Fruit fly (Drosophila melanogaster) whole organism, embryonic: Measurements from ENCODE around the gene zf30C.

Source experiments
- Aef1 ChIP-seq: fragments of 200-800 bp; sonication (Bioruptor generic); IDR thresholded peaks from 3 replicates; pipeline ENCODE4 v1.3.6; 2022; ENCODE audit warnings: missing biosample characterization, missing genetic modification characterization
- B-H1 ChIP-seq: fragments of 200-800 bp; sonication (Bioruptor generic); IDR thresholded peaks from 3 replicates; pipeline ENCODE4 v1.3.6; 2022; ENCODE audit warnings: missing biosample characterization, missing genetic modification characterization
- B-H2 ChIP-seq: fragments of 200-800 bp; sonication (Bioruptor generic); optimal IDR thresholded peaks from 2 replicates; lab custom pipeline; 2018; ENCODE audit warnings: missing biosample characterization, mild to moderate bottlenecking, missing genetic modification characterization
- CG10209 ChIP-seq: fragments of 200-800 bp; sonication (Bioruptor generic); optimal IDR thresholded peaks from 3 replicates; lab custom pipeline; 2017; ENCODE audit warnings: missing biosample characterization, mild to moderate bottlenecking, missing genetic modification characterization, missing genetic modification reagents
- CG10321 ChIP-seq: fragments of 200-800 bp; sonication (Bioruptor generic); IDR thresholded peaks from 2 replicates; pipeline ENCODE4 v1.3.6; 2022; ENCODE audit warnings: missing biosample characterization, missing genetic modification characterization
- CG10431 ChIP-seq: fragments of 200-800 bp; sonication (Bioruptor generic); optimal IDR thresholded peaks from 3 replicates; lab custom pipeline; 2018; ENCODE audit warnings: missing biosample characterization, mild to moderate bottlenecking, missing genetic modification characterization
- CG11247 ChIP-seq: fragments of 200-800 bp; sonication (Bioruptor generic); IDR thresholded peaks from 2 replicates; pipeline ENCODE4 v1.3.6; 2022; ENCODE audit warnings: missing biosample characterization, missing genetic modification characterization
- CG12104 ChIP-seq: fragments of 200-800 bp; sonication (Bioruptor generic); optimal IDR thresholded peaks from 3 replicates; lab custom pipeline; 2016; ENCODE audit warnings: missing biosample characterization, missing genetic modification characterization
- CG12942 ChIP-seq: fragments of 200-800 bp; sonication (Bioruptor generic); optimal IDR thresholded peaks from 3 replicates; lab custom pipeline; 2016; ENCODE audit warnings: missing biosample characterization, missing genetic modification characterization
- CG13287 ChIP-seq: fragments of 200-800 bp; sonication (Bioruptor generic); IDR thresholded peaks from 2 replicates; pipeline ENCODE4 v1.3.6; 2022; ENCODE audit warnings: missing biosample characterization, missing genetic modification characterization; ENCODE audit not compliant: partially characterized antibody
- CG13424 ChIP-seq: fragments of 200-800 bp; sonication (Bioruptor generic); optimal IDR thresholded peaks from 2 replicates; lab custom pipeline; 2019; ENCODE audit warnings: missing biosample characterization, mild to moderate bottlenecking, missing genetic modification characterization, moderate library complexity
- CG14441 ChIP-seq: fragments of 200-800 bp; sonication (Bioruptor generic); IDR thresholded peaks from 2 replicates; pipeline ENCODE4 v1.3.6; 2022; ENCODE audit warnings: missing biosample characterization, missing genetic modification characterization
- CG14667 ChIP-seq: fragments of 200-800 bp; sonication (Bioruptor generic); IDR thresholded peaks from 2 replicates; pipeline ENCODE4 v1.3.6; 2022; ENCODE audit warnings: missing biosample characterization, missing genetic modification characterization
- CG16815 ChIP-seq: fragments of 200-800 bp; sonication (Bioruptor generic); optimal IDR thresholded peaks from 3 replicates; lab custom pipeline; 2017; ENCODE audit warnings: missing biosample characterization, mild to moderate bottlenecking, missing genetic modification characterization
- CG1792 ChIP-seq: fragments of 200-800 bp; sonication (Bioruptor generic); optimal IDR thresholded peaks from 2 replicates; lab custom pipeline; 2016; ENCODE audit warnings: missing biosample characterization, missing genetic modification characterization
- CG2199 ChIP-seq: fragments of 200-800 bp; sonication (Bioruptor generic); IDR thresholded peaks from 3 replicates; pipeline ENCODE4 v1.3.6; 2022; ENCODE audit warnings: missing biosample characterization, missing genetic modification characterization
- CG30431 ChIP-seq: fragments of 200-800 bp; sonication (Bioruptor generic); optimal IDR thresholded peaks from 2 replicates; lab custom pipeline; 2017; ENCODE audit warnings: missing biosample characterization, missing genetic modification characterization
- CG3163 ChIP-seq: fragments of 200-800 bp; sonication (Bioruptor generic); optimal IDR thresholded peaks from 3 replicates; lab custom pipeline; 2016; ENCODE audit warnings: missing biosample characterization, missing genetic modification characterization
- CG3995 ChIP-seq: fragments of 200-800 bp; sonication (Bioruptor generic); optimal IDR thresholded peaks from 3 replicates; lab custom pipeline; 2016; ENCODE audit warnings: missing biosample characterization, missing genetic modification characterization
- CG43689 ChIP-seq: fragments of 200-800 bp; sonication (Bioruptor generic); IDR thresholded peaks from 2 replicates; pipeline ENCODE4 v1.3.6; 2022; ENCODE audit warnings: missing biosample characterization, missing genetic modification characterization
- CG7963 ChIP-seq: fragments of 200-800 bp; sonication (Bioruptor generic); IDR thresholded peaks from 3 replicates; pipeline ENCODE4 v1.3.6; 2022; ENCODE audit warnings: missing biosample characterization, missing genetic modification characterization; ENCODE audit not compliant: partially characterized antibody
- CG8478 ChIP-seq: fragments of >200 bp; optimal IDR thresholded peaks from 2 replicates; lab custom pipeline; 2018
- CG8765 ChIP-seq: fragments of 200-800 bp; sonication (Bioruptor generic); IDR thresholded peaks from 2 replicates; pipeline ENCODE4 v1.3.6; 2022; ENCODE audit warnings: missing biosample characterization, missing genetic modification characterization
- CG9932 ChIP-seq: fragments of 200-800 bp; sonication (Bioruptor generic); IDR thresholded peaks from 2 replicates; pipeline ENCODE4 v1.3.6; 2022; ENCODE audit warnings: missing biosample characterization, missing genetic modification characterization
- Deaf1 ChIP-seq: fragments of 200-800 bp; optimal IDR thresholded peaks from 3 replicates; lab custom pipeline; 2019; ENCODE audit warnings: missing biosample characterization, mild to moderate bottlenecking, missing genetic modification characterization, moderate library complexity
- Dip3 ChIP-seq: fragments of 200-800 bp; sonication (Bioruptor generic); optimal IDR thresholded peaks from 3 replicates; lab custom pipeline; 2016; ENCODE audit warnings: missing biosample characterization, missing genetic modification characterization
- Dll ChIP-seq: fragments of 200-800 bp; sonication (Bioruptor generic); IDR thresholded peaks from 4 replicates; pipeline ENCODE4 v1.3.6; 2022; ENCODE audit warnings: missing biosample characterization, missing genetic modification characterization; ENCODE audit not compliant: partially characterized antibody
- Doc2 ChIP-seq: fragments of 200-800 bp; sonication (Bioruptor generic); IDR thresholded peaks from 2 replicates; pipeline ENCODE4 v1.3.6; 2022; ENCODE audit warnings: missing biosample characterization, missing genetic modification characterization
- E2f2 ChIP-seq: fragments of 200-800 bp; sonication (Bioruptor generic); IDR thresholded peaks from 2 replicates; pipeline ENCODE4 v1.3.6; 2022; ENCODE audit warnings: missing biosample characterization, missing genetic modification characterization
- Gug ChIP-seq: fragments of 200-800 bp; sonication (Bioruptor generic); IDR thresholded peaks from 4 replicates; pipeline ENCODE4 v1.3.6; 2022; ENCODE audit warnings: missing biosample characterization, missing genetic modification characterization
- Hmx ChIP-seq: fragments of 200-800 bp; sonication (Bioruptor generic); optimal IDR thresholded peaks from 2 replicates; lab custom pipeline; 2016; ENCODE audit warnings: missing biosample characterization, missing genetic modification characterization
- Jarid2 ChIP-seq: fragments of 200-800 bp; sonication (Bioruptor generic); optimal IDR thresholded peaks from 3 replicates; lab custom pipeline; 2017; ENCODE audit warnings: mild to moderate bottlenecking, missing biosample characterization, missing genetic modification reagents, missing genetic modification characterization
- Lpt ChIP-seq: fragments of >200 bp; optimal IDR thresholded peaks from 2 replicates; lab custom pipeline; 2018; ENCODE audit warnings: missing biosample characterization, missing genetic modification characterization
- NC2β ChIP-seq: fragments of 200-800 bp; sonication (Bioruptor generic); optimal IDR thresholded peaks from 2 replicates; lab custom pipeline; 2016; ENCODE audit warnings: missing biosample characterization, missing genetic modification characterization
- NK7.1 ChIP-seq: fragments of 200-800 bp; sonication (Bioruptor generic); optimal IDR thresholded peaks from 3 replicates; lab custom pipeline; 2016; ENCODE audit warnings: missing biosample characterization, missing genetic modification characterization
- Oli ChIP-seq: fragments of 200-800 bp; sonication (Bioruptor generic); optimal IDR thresholded peaks from 2 replicates; lab custom pipeline; 2018; ENCODE audit warnings: missing biosample characterization, mild to moderate bottlenecking, missing genetic modification characterization, moderate library complexity
- ac ChIP-seq: fragments of 200-800 bp; sonication (Bioruptor generic); optimal IDR thresholded peaks from 3 replicates; lab custom pipeline; 2017; ENCODE audit warnings: missing biosample characterization, mild to moderate bottlenecking, missing genetic modification characterization
- amos ChIP-seq: fragments of 200-800 bp; sonication (Bioruptor generic); IDR thresholded peaks from 2 replicates; pipeline ENCODE4 v1.3.6; 2022; ENCODE audit warnings: missing biosample characterization, missing genetic modification characterization; ENCODE audit not compliant: partially characterized antibody
- btn ChIP-seq: fragments of 200-800 bp; sonication (Bioruptor generic); optimal IDR thresholded peaks from 2 replicates; lab custom pipeline; 2016; ENCODE audit warnings: missing biosample characterization, missing genetic modification characterization
- dysf ChIP-seq: fragments of 200-800 bp; sonication (Bioruptor generic); IDR thresholded peaks from 3 replicates; pipeline ENCODE4 v1.3.6; 2022; ENCODE audit warnings: missing biosample characterization, missing genetic modification characterization
- grau ChIP-seq: fragments of 200-800 bp; optimal IDR thresholded peaks from 3 replicates; lab custom pipeline; 2019; ENCODE audit warnings: missing biosample characterization, mild to moderate bottlenecking, missing genetic modification characterization, moderate library complexity
- grn ChIP-seq: fragments of 200-800 bp; sonication (Bioruptor generic); optimal IDR thresholded peaks from 3 replicates; lab custom pipeline; 2017; ENCODE audit warnings: missing biosample characterization, missing genetic modification characterization
- gt ChIP-seq: fragments of 200-800 bp; sonication (Bioruptor generic); IDR thresholded peaks from 2 replicates; pipeline ENCODE4 v1.3.6; 2022; ENCODE audit warnings: missing biosample characterization, missing genetic modification characterization
- h ChIP-seq: fragments of >200 bp; optimal IDR thresholded peaks from 2 replicates; lab custom pipeline; 2017
- hb ChIP-seq: fragments of 200-800 bp; sonication (Bioruptor generic); IDR thresholded peaks from 3 replicates; pipeline ENCODE4 v1.3.6; 2022; ENCODE audit warnings: missing biosample characterization, missing genetic modification characterization; ENCODE audit not compliant: partially characterized antibody
- pzg ChIP-seq: fragments of 200-800 bp; sonication (Bioruptor generic); optimal IDR thresholded peaks from 3 replicates; lab custom pipeline; 2018; ENCODE audit warnings: missing biosample characterization, mild to moderate bottlenecking, missing genetic modification characterization, moderate library complexity
- sens-2 ChIP-seq: fragments of 200-800 bp; sonication (Bioruptor generic); IDR thresholded peaks from 2 replicates; pipeline ENCODE4 v1.3.6; 2022; ENCODE audit warnings: missing biosample characterization, missing genetic modification characterization
- shn ChIP-seq: fragments of 200-800 bp; sonication (Bioruptor generic); optimal IDR thresholded peaks from 3 replicates; lab custom pipeline; 2016; ENCODE audit warnings: missing biosample characterization, missing genetic modification characterization
- so ChIP-seq: fragments of 200-800 bp; sonication (Bioruptor generic); IDR thresholded peaks from 3 replicates; pipeline ENCODE4 v1.3.6; 2022; ENCODE audit warnings: missing biosample characterization, missing genetic modification characterization
- sqz ChIP-seq: fragments of 200-800 bp; sonication (Bioruptor generic); optimal IDR thresholded peaks from 3 replicates; lab custom pipeline; 2018; ENCODE audit warnings: missing biosample characterization, mild to moderate bottlenecking, missing genetic modification characterization
- tx ChIP-seq: fragments of 200-800 bp; sonication (Bioruptor generic); optimal IDR thresholded peaks from 2 replicates; lab custom pipeline; 2016; ENCODE audit warnings: missing biosample characterization, missing genetic modification characterization

The zf30C gene

dm6 chr2L:9754817-9755216 lies 3.3 kb upstream of the zf30C start (continued):
- TF ChIP-seq grau (tag; lab: Kevin White, UChicago) = peak; percentile 2

dm6 chr2L:9758856-9759255 lies 714 bp downstream of the zf30C start:
- TF ChIP-seq amos (peak; percentile 94), grn (GFP tag; lab: Kevin White, UChicago) (no peak), pzg (GFP tag; lab: Kevin White, UChicago) (peak; percentile 79), hb (GFP tag; lab: Robert Waterston, UW) (peak; percentile 78), gt (GFP tag; lab: Robert Waterston, UW) (no peak), so (GFP tag; lab: Robert Waterston, UW) (0 out of 3 replicates have a peak, but pooled peaks have one; percentile 24), CG10209 (GFP tag; lab: Kevin White, UChicago) (peak; percentile 35), Gug (peak; percentile 88; the same call in 3 of the 4 replicates), CG43689 (GFP tag; lab: Robert Waterston, UW) (no peak), h (lab: Kevin White, UChicago) (no peak), sens-2 (GFP tag; lab: Robert Waterston, UW) (0 out of 2 replicates have a peak, but pooled peaks have one; percentile 6), CG8765 (GFP tag; lab: Robert Waterston, UW) (peak; percentile 81), E2f2 (no peak; the same call in none of the 2 replicates), CG10431 (GFP tag; lab: Kevin White, UChicago) (peak; percentile 94), shn (peak; percentile 50), Aef1 (GFP tag; lab: Robert Waterston, UW) (peak; percentile 93), Hmx (no peak), CG11247 (peak; percentile 59; the same call in 1 of the 2 replicates), CG1792 (GFP tag; lab: Kevin White, UChicago) (no peak), Oli (tag; lab: Kevin White, UChicago) (peak; percentile 16), CG16815 (GFP tag; lab: Kevin White, UChicago) (peak; percentile 4), CG2199 (GFP tag; lab: Robert Waterston, UW) (peak; percentile 82; the same call in 1 of the 3 replicates), B-H2 (GFP tag; lab: Kevin White, UChicago) (peak; percentile 78), sqz (no peak), CG30431 (GFP tag; lab: Kevin White, UChicago) (no peak), CG13424 (tag; lab: Kevin White, UChicago) (peak; percentile 50), dysf (peak; percentile 42), Dll (GFP tag; lab: Robert Waterston, UW) (peak; percentile 95), CG12104 (GFP tag; lab: Kevin White, UChicago) (no peak), CG12942 (peak; percentile 18), CG10321 (GFP tag; lab: Robert Waterston, UW) (0 out of 2 replicates have a peak, but pooled peaks have one; percentile 18), CG3163 (GFP tag; lab: Kevin White, UChicago) (peak; percentile 27), NC2β (GFP tag; lab: Kevin White, UChicago) (no peak), CG14667 (GFP tag; lab: Robert Waterston, UW) (peak; percentile 43), NK7.1 (GFP tag; lab: Kevin White, UChicago) (no peak), btn (GFP tag; lab: Kevin White, UChicago) (no peak), Deaf1 (tag; lab: Kevin White, UChicago) (peak; percentile 96), tx (GFP tag; lab: Kevin White, UChicago) (no peak), Lpt (GFP tag; lab: Kevin White, UChicago) (no peak), CG9932 (peak; percentile 92), Jarid2 (GFP tag; lab: Kevin White, UChicago) (no peak), B-H1 (GFP tag; lab: Robert Waterston, UW) (peak; percentile 34; the same call in 2 of the 3 replicates), CG7963 (GFP tag; lab: Robert Waterston, UW) (peak; percentile 82), ac (GFP tag; lab: Kevin White, UChicago) (no peak), Dip3 (GFP tag; lab: Kevin White, UChicago) (peak; percentile 11), CG3995 (GFP tag; lab: Kevin White, UChicago) (no peak), Doc2 (no peak), CG14441 (GFP tag; lab: Robert Waterston, UW) (peak; percentile 72), CG13287 (GFP tag; lab: Robert Waterston, UW) (peak; percentile 95), CG8478 (lab: Kevin White, UChicago) (no peak)
